Worm (Caenorhabditis elegans) whole organism, L4/young adult: ENCODE results near the gene F47D12.9.

Experiments used
- dao-5 ChIP-seq: sonication (generic microtip); optimal IDR thresholded peaks from 2 replicates; lab custom pipeline; 2016; ENCODE audit warnings: missing genotype, missing genetic modification characterization, moderate library complexity, missing compliant biosample characterization
- him-1 ChIP-seq: sonication (generic microtip); optimal IDR thresholded peaks from 2 replicates; lab custom pipeline; 2016; ENCODE audit warnings: missing genotype, missing genetic modification reagents, missing genetic modification characterization, missing compliant biosample characterization

DNA sequence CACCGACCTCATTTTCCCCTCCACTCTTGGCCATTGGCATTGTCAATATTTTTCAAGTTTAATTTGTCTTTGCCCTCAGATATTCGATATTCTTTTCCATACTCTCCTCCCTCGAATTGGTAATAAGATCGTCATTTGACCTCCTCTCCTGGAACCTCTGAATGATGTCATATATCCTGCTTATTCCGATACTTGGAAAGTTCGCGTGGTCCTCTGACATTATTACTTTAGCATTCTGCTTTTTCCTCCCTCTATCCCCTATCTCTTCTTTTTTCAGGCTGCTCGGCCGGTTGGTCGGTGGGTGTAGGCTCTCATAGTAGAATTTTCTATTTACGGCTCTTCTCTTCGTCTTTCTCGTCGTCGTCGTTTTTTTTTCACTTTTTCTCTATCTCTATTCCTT lies 49.3 kb upstream of the F47D12.9 start:
- no peak for TF ChIP-seq dao-5 (tag; lab: Kevin White, UChicago)
- TF ChIP-seq him-1, result no peak
